Fruit fly (Drosophila melanogaster): ENCODE data around the gene CG34377.

Gene CG34377

DNA sequence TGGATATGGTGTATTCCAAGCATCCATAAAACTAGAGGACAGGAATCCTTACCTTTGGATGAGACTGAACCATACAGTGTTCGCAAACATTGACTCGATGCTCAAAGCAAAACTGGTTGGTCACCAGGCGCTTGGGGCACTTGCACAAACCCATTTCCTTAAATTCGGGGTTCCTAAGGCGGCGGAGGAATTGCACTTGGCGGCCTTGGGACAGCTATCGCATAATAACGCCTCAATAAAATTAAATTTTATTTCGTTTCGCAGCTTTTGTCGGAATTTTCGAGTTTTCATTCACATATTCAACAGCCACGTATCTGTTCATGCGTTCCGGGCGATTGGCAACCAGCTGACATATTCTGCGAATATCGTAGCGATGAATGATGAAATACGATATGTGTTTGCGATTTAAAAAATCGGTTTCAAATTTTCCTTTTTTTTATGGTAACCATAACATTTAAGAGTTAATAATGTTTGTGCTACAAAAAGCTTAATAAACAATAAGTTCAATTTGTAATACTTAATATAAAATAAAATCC is 41.8 kb upstream of the CG34377 start, which contains the start of gene CG5382:
Gene CG5382, minus strand, starts transcription at position 324 of the 536 bp plus-strand sequence.
- TF ChIP-seq Myc (optimal IDR thresholded peaks at IDR 0.05), result peak; percentile 48
- TF ChIP-seq Vsx2 (GFP tag; optimal IDR thresholded peaks at IDR 0.05; ENCODE audit: partially characterized antibody), result peak; percentile 97
- no peak for TF ChIP-seq dsf (GFP tag; optimal IDR thresholded peaks at IDR 0.05; ENCODE audit: borderline replicate concordance)
- TF ChIP-seq sage (GFP tag; optimal IDR thresholded peaks at IDR 0.05), result peak; percentile 39
- TF ChIP-seq Dif (GFP tag; optimal IDR thresholded peaks at IDR 0.05; ENCODE audit: partially characterized antibody), result peak; percentile 85
- no peak for TF ChIP-seq sv (GFP tag; optimal IDR thresholded peaks at IDR 0.05)

DNA sequence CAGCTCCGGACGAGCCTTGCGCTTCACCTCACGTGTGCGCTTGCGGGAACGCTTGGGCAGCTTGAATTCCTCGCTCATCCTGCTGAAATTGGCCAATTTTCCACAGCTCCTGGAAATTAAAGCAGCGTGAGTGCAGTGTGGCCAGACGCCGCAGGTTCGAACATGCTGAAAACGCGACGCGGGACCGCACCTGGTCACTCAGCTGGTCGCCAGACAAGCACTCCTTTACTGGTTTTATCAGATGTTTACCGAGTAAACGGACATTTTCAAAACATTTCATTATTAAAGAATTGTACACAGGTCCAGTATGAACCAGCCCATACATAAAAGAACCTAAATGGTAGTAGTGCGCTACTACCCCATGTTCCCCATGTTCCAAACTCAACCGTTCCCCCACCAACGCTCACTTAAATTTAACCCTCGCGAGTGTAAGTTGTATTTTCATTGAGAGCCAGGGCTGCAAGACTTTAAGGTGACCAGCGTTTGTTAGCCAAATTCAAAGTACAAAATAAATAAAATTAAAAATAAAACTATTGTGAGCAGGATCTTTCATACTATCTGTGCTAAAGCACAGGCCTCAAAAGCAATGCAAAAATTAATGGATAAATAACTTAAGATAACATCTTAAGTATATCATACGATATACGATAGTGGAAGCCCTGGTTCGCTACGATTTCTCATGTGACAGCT is 38.5 kb upstream of the CG34377 start, which contains the start of the genes JMJD6, CG7071 and Muted:
Gene JMJD6, minus strand, starts transcription at position 154 of the 690 bp plus-strand sequence.
Gene CG7071, plus strand, starts transcription at position 403 of the 690 bp plus-strand sequence.
Gene Muted, plus strand, starts transcription at position 403 of the 690 bp plus-strand sequence.
- peak; percentile 64 for TF ChIP-seq CG32264 (GFP tag; optimal IDR thresholded peaks at IDR 0.05)
- peak; percentile 92 for TF ChIP-seq dsf (GFP tag; optimal IDR thresholded peaks at IDR 0.05; ENCODE audit: borderline replicate concordance)
- peak; percentile 55 for TF ChIP-seq Myc (optimal IDR thresholded peaks at IDR 0.05)
- peak; percentile 87 for TF ChIP-seq HLH106 (tag; optimal IDR thresholded peaks at IDR 0.05)
- TF ChIP-seq rgr (GFP tag; optimal IDR thresholded peaks at IDR 0.05), result peak; percentile 92
- peak; percentile 92 for TF ChIP-seq ey (GFP tag; optimal IDR thresholded peaks at IDR 0.05)
- no peak for TF ChIP-seq Dif (GFP tag; optimal IDR thresholded peaks at IDR 0.05; ENCODE audit: partially characterized antibody)
- TF ChIP-seq Sp1 (GFP tag; optimal IDR thresholded peaks at IDR 0.05), result peak; percentile 89
- no peak for TF ChIP-seq jim (GFP tag; optimal IDR thresholded peaks at IDR 0.05)
- TF ChIP-seq br (GFP tag; optimal IDR thresholded peaks at IDR 0.05), result peak; percentile 94
- peak; percentile 91 for TF ChIP-seq CG9705 (GFP tag; optimal IDR thresholded peaks at IDR 0.05)
- TF ChIP-seq Mio (GFP tag; optimal IDR thresholded peaks at IDR 0.05), result peak; percentile 18
- no peak for TF ChIP-seq CrebA (GFP tag; optimal IDR thresholded peaks at IDR 0.05; ENCODE audit: borderline replicate concordance)
- no peak for TF ChIP-seq dl (GFP tag; optimal IDR thresholded peaks at IDR 0.05; ENCODE audit: insufficient read depth in 1 of 2, partially characterized antibody in 2 of 2)
- TF ChIP-seq brk (GFP tag; optimal IDR thresholded peaks at IDR 0.05), result peak; percentile 94
- TF ChIP-seq lola (GFP tag; optimal IDR thresholded peaks at IDR 0.05), result no peak
- peak; percentile 91 for TF ChIP-seq Jra (GFP tag; optimal IDR thresholded peaks at IDR 0.05)
- peak; percentile 91 for TF ChIP-seq fru (GFP tag; optimal IDR thresholded peaks at IDR 0.05)
- TF ChIP-seq pan (optimal IDR thresholded peaks at IDR 0.05), result no peak
- TF ChIP-seq OdsH (GFP tag; optimal IDR thresholded peaks at IDR 0.05), result peak; percentile 91
- TF ChIP-seq tai (GFP tag; optimal IDR thresholded peaks at IDR 0.05), result no peak
- peak; percentile 91 for TF ChIP-seq sv (GFP tag; optimal IDR thresholded peaks at IDR 0.05)
- TF ChIP-seq Hr78 (GFP tag; optimal IDR thresholded peaks at IDR 0.05), result no peak
- peak; percentile 75 for TF ChIP-seq woc (GFP tag; optimal IDR thresholded peaks at IDR 0.05)
- peak; percentile 77 for TF ChIP-seq dmrt93B (GFP tag; optimal IDR thresholded peaks at IDR 0.05)
- peak; percentile 94 for TF ChIP-seq h (GFP tag; optimal IDR thresholded peaks at IDR 0.05)
- no peak for TF ChIP-seq Vsx2 (GFP tag; optimal IDR thresholded peaks at IDR 0.05; ENCODE audit: partially characterized antibody)
- TF ChIP-seq foxo (GFP tag; optimal IDR thresholded peaks at IDR 0.05), result peak in 1 of 2 experiments; percentile 96
- TF ChIP-seq N (GFP tag; optimal IDR thresholded peaks at IDR 0.05), result no peak
- TF ChIP-seq psq (GFP tag; optimal IDR thresholded peaks at IDR 0.05), result peak; percentile 84
- no peak for TF ChIP-seq Dfd (GFP tag; optimal IDR thresholded peaks at IDR 0.05)
- TF ChIP-seq Hr83 (GFP tag; optimal IDR thresholded peaks at IDR 0.05; ENCODE audit: poor library complexity, severe bottlenecking), result peak; percentile 68
- no peak for TF ChIP-seq usp (GFP tag; optimal IDR thresholded peaks at IDR 0.05)
- no peak for TF ChIP-seq Abd-B (GFP tag; optimal IDR thresholded peaks at IDR 0.05)
- peak; percentile 71 for TF ChIP-seq sage (GFP tag; optimal IDR thresholded peaks at IDR 0.05)
- TF ChIP-seq Hnf4 (GFP tag; optimal IDR thresholded peaks at IDR 0.05), result peak; percentile 95
- no peak for TF ChIP-seq Rel (GFP tag; optimal IDR thresholded peaks at IDR 0.05)
- TF ChIP-seq Rel (tag; optimal IDR thresholded peaks at IDR 0.05), result peak; percentile 58
- no peak for TF ChIP-seq GATAd (GFP tag; optimal IDR thresholded peaks at IDR 0.05)

Measured in whole organism, wandering third instar larva.